Worm (Caenorhabditis elegans): ENCODE measurements around the gene abu-7.

The abu-7 gene

DNA sequence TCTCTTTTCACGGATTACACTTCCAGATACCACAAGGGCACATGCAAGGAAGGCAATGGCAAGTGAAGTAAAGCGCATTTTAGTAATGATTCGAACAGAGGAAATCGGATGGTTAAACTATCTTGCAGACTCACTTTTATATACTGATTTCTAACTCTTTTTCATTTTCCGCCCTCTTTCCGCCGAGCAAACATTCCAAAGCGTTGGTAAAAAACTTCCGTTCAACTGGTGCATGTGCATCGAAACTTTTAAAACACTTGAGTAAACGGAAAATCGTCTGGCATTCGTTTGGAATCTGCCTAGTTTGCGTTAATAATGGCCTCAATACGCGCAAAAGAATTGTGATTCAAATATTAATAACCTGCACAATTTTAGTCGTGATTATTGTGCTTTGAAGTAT is at the start of gene abu-7:
TSS of gene abu-7 (minus strand) at position 101 of the 400 bp plus-strand sequence.
- TF ChIP-seq him-1 (tag; optimal IDR thresholded peaks at IDR 0.05) (no peak), dao-5 (tag; optimal IDR thresholded peaks at IDR 0.05) (no peak), W03F9.2 (tag; optimal IDR thresholded peaks at IDR 0.05) (no peak)

ce11 chrV:5213674-5214073 is 49.1 kb upstream of the abu-7 start:
- TF ChIP-seq dao-5 (tag; optimal IDR thresholded peaks at IDR 0.05): no peak
- TF ChIP-seq W03F9.2 (tag; optimal IDR thresholded peaks at IDR 0.05): no peak
- TF ChIP-seq him-1 (tag; optimal IDR thresholded peaks at IDR 0.05): no peak

ce11 chrV:5204127-5204526 is 39.5 kb upstream of the abu-7 start, which contains the start of gene ttc-37:
Gene ttc-37 (plus strand): TSS chrV:5204475.
- TF ChIP-seq dao-5 (tag; optimal IDR thresholded peaks at IDR 0.05) (no peak), him-1 (tag; optimal IDR thresholded peaks at IDR 0.05) (no peak), W03F9.2 (tag; optimal IDR thresholded peaks at IDR 0.05) (no peak)

ce11 chrV:5203643-5204042 is 39.1 kb upstream of the abu-7 start:
- TF ChIP-seq dao-5 (tag; optimal IDR thresholded peaks at IDR 0.05): no peak
- no peak for TF ChIP-seq W03F9.2 (tag; optimal IDR thresholded peaks at IDR 0.05)
- no peak for TF ChIP-seq him-1 (tag; optimal IDR thresholded peaks at IDR 0.05)

ce11 chrV:5201706-5202105 is 37.1 kb upstream of the abu-7 start:
- TF ChIP-seq W03F9.2 (tag; optimal IDR thresholded peaks at IDR 0.05): no peak
- TF ChIP-seq him-1 (tag; optimal IDR thresholded peaks at IDR 0.05): no peak
- no peak for TF ChIP-seq dao-5 (tag; optimal IDR thresholded peaks at IDR 0.05)

DNA sequence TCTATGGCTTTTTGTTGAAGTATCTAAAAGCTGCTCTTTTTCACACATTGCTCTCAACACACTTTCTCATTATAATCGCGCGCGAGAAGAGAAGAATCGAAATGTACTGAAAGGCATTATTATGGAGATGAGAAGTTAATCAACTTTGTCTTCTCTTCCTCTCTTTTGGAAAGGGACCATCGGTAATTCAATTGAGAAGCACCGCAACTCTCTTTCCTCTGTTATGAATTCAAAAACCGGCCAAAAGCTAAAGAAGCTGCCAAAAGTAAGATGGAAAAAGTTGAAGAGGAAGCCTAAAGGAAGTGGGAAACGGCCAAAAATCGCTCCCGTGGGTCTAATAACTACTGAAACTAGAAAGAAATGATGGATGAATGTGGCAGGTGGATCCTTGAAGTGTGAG is 35.6 kb upstream of the abu-7 start:
- no peak for TF ChIP-seq W03F9.2 (tag; optimal IDR thresholded peaks at IDR 0.05)
- no peak for TF ChIP-seq dao-5 (tag; optimal IDR thresholded peaks at IDR 0.05)
- TF ChIP-seq him-1 (tag; optimal IDR thresholded peaks at IDR 0.05): no peak

DNA sequence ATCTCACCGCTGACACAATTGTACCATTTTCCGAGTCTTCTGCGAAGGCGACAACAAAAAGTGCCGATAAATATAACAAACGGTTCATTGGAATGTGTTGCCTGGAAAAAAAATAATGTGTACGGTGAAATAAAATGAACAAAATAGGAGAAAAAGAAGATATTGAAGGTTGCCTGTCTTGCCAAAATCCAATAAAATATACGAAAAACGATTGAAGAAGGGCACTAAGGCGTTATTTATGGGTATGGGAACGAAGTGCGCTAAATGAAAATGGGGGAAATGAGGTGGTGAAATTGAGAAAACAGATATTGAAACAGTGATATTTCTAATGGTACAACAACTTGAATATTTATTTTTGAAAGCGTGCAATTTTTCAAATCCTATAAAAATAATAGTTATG is 33.7 kb upstream of the abu-7 start, which contains the start of gene Y47A7.2:
TSS of gene Y47A7.2 (minus strand) at position 101 of the 400 bp plus-strand sequence.
- TF ChIP-seq him-1 (tag; optimal IDR thresholded peaks at IDR 0.05) (no peak), W03F9.2 (tag; optimal IDR thresholded peaks at IDR 0.05) (no peak), dao-5 (tag; optimal IDR thresholded peaks at IDR 0.05) (no peak)

DNA sequence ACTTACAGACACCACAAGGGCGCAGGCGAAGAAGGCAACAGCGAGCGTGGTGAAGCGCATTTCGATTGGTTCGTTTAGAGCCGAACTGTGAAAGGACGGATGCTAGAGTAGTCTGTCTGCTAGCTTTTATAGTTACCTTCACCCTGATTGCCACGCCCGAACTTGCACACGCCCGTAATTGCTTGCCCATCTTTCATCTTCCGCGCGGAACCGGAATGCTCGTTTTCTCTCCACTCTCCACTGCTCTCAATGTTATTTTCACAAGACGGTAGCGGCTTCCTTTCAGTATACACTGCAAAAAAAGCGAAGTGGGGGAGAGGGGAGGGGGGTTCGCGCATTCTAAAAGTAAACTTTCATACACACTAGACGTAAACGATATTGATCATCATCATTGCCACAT is 29.9 kb upstream of the abu-7 start, which contains the start of gene abu-8:
TSS of gene abu-8 (minus strand) at position 101 of the 400 bp plus-strand sequence.
- TF ChIP-seq W03F9.2 (tag; optimal IDR thresholded peaks at IDR 0.05) (no peak), dao-5 (tag; optimal IDR thresholded peaks at IDR 0.05) (no peak), him-1 (tag; optimal IDR thresholded peaks at IDR 0.05) (no peak)

ce11 chrV:5192501-5192900 is 27.9 kb upstream of the abu-7 start, which contains the start of gene C03A7.13:
Gene C03A7.13 (minus strand): TSS chrV:5192543.
- TF ChIP-seq him-1 (tag; optimal IDR thresholded peaks at IDR 0.05) (no peak), W03F9.2 (tag; optimal IDR thresholded peaks at IDR 0.05) (no peak), dao-5 (tag; optimal IDR thresholded peaks at IDR 0.05) (no peak)

ce11 chrV:5181612-5182011 is 17.0 kb upstream of the abu-7 start, which contains the start of gene C03A7.2:
Gene C03A7.2 (plus strand): TSS chrV:5181912.
- TF ChIP-seq dao-5 (tag; optimal IDR thresholded peaks at IDR 0.05) (no peak), W03F9.2 (tag; optimal IDR thresholded peaks at IDR 0.05) (no peak), him-1 (tag; optimal IDR thresholded peaks at IDR 0.05) (no peak)

ce11 chrV:5178051-5178450 is 13.5 kb upstream of the abu-7 start:
- no peak for TF ChIP-seq him-1 (tag; optimal IDR thresholded peaks at IDR 0.05)
- no peak for TF ChIP-seq W03F9.2 (tag; optimal IDR thresholded peaks at IDR 0.05)
- no peak for TF ChIP-seq dao-5 (tag; optimal IDR thresholded peaks at IDR 0.05)

DNA sequence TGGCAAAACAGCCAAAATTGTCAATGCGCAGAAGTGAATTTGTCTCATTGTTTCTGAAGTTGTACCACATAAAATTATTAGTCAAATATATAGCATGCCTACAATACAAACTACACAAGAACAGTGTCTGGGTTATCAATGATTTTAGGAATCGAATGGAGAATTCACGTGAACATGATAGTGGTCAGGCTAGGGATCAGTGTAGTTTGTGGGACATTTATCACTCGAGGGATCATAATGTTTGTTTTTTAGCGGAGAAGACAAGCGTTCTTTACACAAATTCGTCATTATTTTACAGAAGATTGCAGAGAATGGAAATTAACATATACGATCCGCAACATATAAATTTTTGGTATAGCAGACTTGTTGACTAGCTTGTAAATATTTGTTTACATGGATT is 12.6 kb upstream of the abu-7 start, which contains the start of gene ugt-51:
TSS of gene ugt-51 (minus strand) at position 101 of the 400 bp plus-strand sequence.
- TF ChIP-seq W03F9.2 (tag; optimal IDR thresholded peaks at IDR 0.05) (no peak), dao-5 (tag; optimal IDR thresholded peaks at IDR 0.05) (no peak), him-1 (tag; optimal IDR thresholded peaks at IDR 0.05) (no peak)

ce11 chrV:5172833-5173232 is 8.3 kb upstream of the abu-7 start, which contains the start of gene srt-65:
Gene srt-65 (minus strand): TSS chrV:5172933.
- TF ChIP-seq dao-5 (tag; optimal IDR thresholded peaks at IDR 0.05): no peak
- no peak for TF ChIP-seq him-1 (tag; optimal IDR thresholded peaks at IDR 0.05)
- TF ChIP-seq W03F9.2 (tag; optimal IDR thresholded peaks at IDR 0.05): no peak

ce11 chrV:5169586-5169985 is 5.0 kb upstream of the abu-7 start, which contains the start of gene srt-64:
Gene srt-64 (minus strand): TSS chrV:5169686.
- TF ChIP-seq W03F9.2 (tag; optimal IDR thresholded peaks at IDR 0.05): no peak
- no peak for TF ChIP-seq him-1 (tag; optimal IDR thresholded peaks at IDR 0.05)
- TF ChIP-seq dao-5 (tag; optimal IDR thresholded peaks at IDR 0.05): no peak

- TF ChIP-seq dao-5 (tag; optimal IDR thresholded peaks at IDR 0.05): no peak
- no peak for TF ChIP-seq him-1 (tag; optimal IDR thresholded peaks at IDR 0.05)
- no peak for TF ChIP-seq W03F9.2 (tag; optimal IDR thresholded peaks at IDR 0.05)
Measured at ce11 chrV:5165426-5165825, 844 bp upstream of the abu-7 start, which contains the start of gene srw-140. Gene srw-140 (plus strand): TSS chrV:5165726.
